Worm (Caenorhabditis elegans) whole organism, late embryonic: ENCODE data around the gene aak-1.

Source experiments
- C08G9.2 ChIP-seq: sonication (generic microtip); optimal IDR thresholded peaks from 2 replicates; lab custom pipeline; 2016; ENCODE audit warnings: mild to moderate bottlenecking, missing genetic modification characterization, moderate library complexity, missing compliant biosample characterization
- C38D4.7 ChIP-seq: fragments of 200-800 bp; sonication (Bioruptor generic); optimal IDR thresholded peaks from 2 replicates; lab custom pipeline; 2018; ENCODE audit warnings: mild to moderate bottlenecking, missing genetic modification characterization, moderate library complexity, missing compliant biosample characterization
- K09A11.1 ChIP-seq: sonication (generic microtip); optimal IDR thresholded peaks from 2 replicates; lab custom pipeline; 2017; ENCODE audit warnings: antibody characterized with exemption, mild to moderate bottlenecking, missing genetic modification characterization, missing compliant biosample characterization; ENCODE audit not compliant: insufficient read depth
- T23F11.4 ChIP-seq: fragments of 200-800 bp; sonication (Bioruptor generic); optimal IDR thresholded peaks from 2 replicates; lab custom pipeline; 2018; ENCODE audit warnings: mild to moderate bottlenecking, missing genetic modification characterization, missing compliant biosample characterization
- Y22D7AL.16 ChIP-seq: sonication (generic microtip); optimal IDR thresholded peaks from 2 replicates; lab custom pipeline; 2016; ENCODE audit warnings: missing genetic modification characterization, missing compliant biosample characterization
- ceh-22 ChIP-seq: sonication (generic microtip); optimal IDR thresholded peaks from 2 replicates; lab custom pipeline; 2017; ENCODE audit warnings: missing biosample characterization, missing genetic modification characterization
- ceh-24 ChIP-seq: sonication (generic microtip); optimal IDR thresholded peaks from 2 replicates; lab custom pipeline; 2016; ENCODE audit warnings: mild to moderate bottlenecking, missing genetic modification characterization, missing compliant biosample characterization
- ceh-31 ChIP-seq: sonication (generic microtip); optimal IDR thresholded peaks from 2 replicates; lab custom pipeline; 2016; ENCODE audit warnings: missing genetic modification characterization, missing compliant biosample characterization
- ceh-34 ChIP-seq: sonication (generic microtip); optimal IDR thresholded peaks from 2 replicates; lab custom pipeline; 2016; ENCODE audit warnings: mild to moderate bottlenecking, missing genetic modification characterization, missing compliant biosample characterization
- dmd-4 ChIP-seq: sonication (generic microtip); optimal IDR thresholded peaks from 2 replicates; lab custom pipeline; 2016; ENCODE audit warnings: borderline replicate concordance, missing genetic modification characterization, missing compliant biosample characterization
- dve-1 ChIP-seq: sonication (generic microtip); optimal IDR thresholded peaks from 2 replicates; lab custom pipeline; 2017; ENCODE audit warnings: antibody characterized with exemption, mild to moderate bottlenecking, missing genetic modification characterization, missing compliant biosample characterization
- elt-2 ChIP-seq: sonication (generic microtip); optimal IDR thresholded peaks from 2 replicates; lab custom pipeline; 2016; ENCODE audit warnings: missing genetic modification reagents, missing genetic modification characterization, missing compliant biosample characterization
- ets-4 ChIP-seq: sonication (generic microtip); optimal IDR thresholded peaks from 2 replicates; lab custom pipeline; 2016; ENCODE audit warnings: missing genetic modification characterization, missing compliant biosample characterization
- gmeb-2 ChIP-seq: sonication (generic microtip); optimal IDR thresholded peaks from 2 replicates; lab custom pipeline; 2016; ENCODE audit warnings: missing genetic modification characterization, inconsistent platforms, missing compliant biosample characterization
- hlh-13 ChIP-seq: fragments of 200-800 bp; sonication (Bioruptor generic); optimal IDR thresholded peaks from 2 replicates; lab custom pipeline; 2018; ENCODE audit warnings: mild to moderate bottlenecking, missing genetic modification characterization, missing compliant biosample characterization
- hlh-15 ChIP-seq: sonication (generic microtip); optimal IDR thresholded peaks from 2 replicates; lab custom pipeline; 2016; ENCODE audit warnings: missing genetic modification characterization, missing compliant biosample characterization
- hlh-8 ChIP-seq: sonication (generic microtip); optimal IDR thresholded peaks from 2 replicates; lab custom pipeline; 2016; ENCODE audit warnings: missing genotype, missing genetic modification characterization, missing compliant biosample characterization
- lim-6 ChIP-seq: sonication (generic microtip); optimal IDR thresholded peaks from 2 replicates; lab custom pipeline; 2016; ENCODE audit warnings: missing genetic modification characterization, missing compliant biosample characterization
- lin-11 ChIP-seq: fragments of 200-800 bp; sonication (Bioruptor generic); optimal IDR thresholded peaks from 2 replicates; lab custom pipeline; 2018; ENCODE audit warnings: mild to moderate bottlenecking, missing genetic modification characterization, missing compliant biosample characterization
- mec-3 ChIP-seq: sonication (generic microtip); optimal IDR thresholded peaks from 2 replicates; lab custom pipeline; 2016; ENCODE audit warnings: borderline replicate concordance, missing genetic modification characterization, missing compliant biosample characterization
- nfya-1 ChIP-seq: sonication (generic microtip); optimal IDR thresholded peaks from 2 replicates; lab custom pipeline; 2017; ENCODE audit warnings: missing genetic modification characterization, mild to moderate bottlenecking, missing compliant biosample characterization, antibody characterized with exemption, moderate library complexity
- nhr-232 ChIP-seq: sonication (generic microtip); optimal IDR thresholded peaks from 2 replicates; lab custom pipeline; 2016; ENCODE audit warnings: missing genetic modification characterization, missing compliant biosample characterization
- npax-4 ChIP-seq: sonication (generic microtip); optimal IDR thresholded peaks from 2 replicates; lab custom pipeline; 2016; ENCODE audit warnings: missing genetic modification characterization, missing compliant biosample characterization
- pat-9 ChIP-seq: fragments of 200-800 bp; sonication (Bioruptor generic); optimal IDR thresholded peaks from 2 replicates; lab custom pipeline; 2018; ENCODE audit warnings: mild to moderate bottlenecking, missing genetic modification characterization, moderate library complexity, missing compliant biosample characterization
- pax-1 ChIP-seq: fragments of 150-350 bp; optimal IDR thresholded peaks from 2 replicates; lab custom pipeline; 2014; ENCODE audit warnings: missing biosample characterization, missing genetic modification characterization
- pqm-1 ChIP-seq: sonication (generic microtip); optimal IDR thresholded peaks from 2 replicates; lab custom pipeline; 2016; ENCODE audit warnings: missing genetic modification characterization, missing compliant biosample characterization
- pros-1 ChIP-seq: fragments of 150-350 bp; optimal IDR thresholded peaks from 2 replicates; lab custom pipeline; 2014; ENCODE audit warnings: missing biosample characterization, missing genetic modification reagents, missing genetic modification characterization
- ref-2 ChIP-seq: sonication (generic microtip); optimal IDR thresholded peaks from 2 replicates; lab custom pipeline; 2016; ENCODE audit warnings: missing genetic modification characterization, missing compliant biosample characterization
- rnt-1 ChIP-seq: sonication (generic microtip); optimal IDR thresholded peaks from 2 replicates; lab custom pipeline; 2016; ENCODE audit warnings: missing genetic modification characterization, missing compliant biosample characterization
- tbx-2 ChIP-seq: sonication (generic microtip); optimal IDR thresholded peaks from 2 replicates; lab custom pipeline; 2016; ENCODE audit warnings: missing genetic modification characterization, missing compliant biosample characterization
- tbx-7 ChIP-seq: sonication (generic microtip); optimal IDR thresholded peaks from 2 replicates; lab custom pipeline; 2016; ENCODE audit warnings: missing genotype, missing genetic modification characterization, missing compliant biosample characterization
- ttx-3 ChIP-seq: sonication (generic microtip); optimal IDR thresholded peaks from 2 replicates; lab custom pipeline; 2016; ENCODE audit warnings: missing genetic modification reagents, missing genetic modification characterization, missing compliant biosample characterization
- unc-86 ChIP-seq: sonication (generic microtip); optimal IDR thresholded peaks from 2 replicates; lab custom pipeline; 2016; ENCODE audit warnings: missing genetic modification characterization, missing compliant biosample characterization
- zip-5 ChIP-seq: sonication (generic microtip); optimal IDR thresholded peaks from 2 replicates; lab custom pipeline; 2016; ENCODE audit warnings: missing genetic modification characterization, missing compliant biosample characterization

aak-1 gene

DNA sequence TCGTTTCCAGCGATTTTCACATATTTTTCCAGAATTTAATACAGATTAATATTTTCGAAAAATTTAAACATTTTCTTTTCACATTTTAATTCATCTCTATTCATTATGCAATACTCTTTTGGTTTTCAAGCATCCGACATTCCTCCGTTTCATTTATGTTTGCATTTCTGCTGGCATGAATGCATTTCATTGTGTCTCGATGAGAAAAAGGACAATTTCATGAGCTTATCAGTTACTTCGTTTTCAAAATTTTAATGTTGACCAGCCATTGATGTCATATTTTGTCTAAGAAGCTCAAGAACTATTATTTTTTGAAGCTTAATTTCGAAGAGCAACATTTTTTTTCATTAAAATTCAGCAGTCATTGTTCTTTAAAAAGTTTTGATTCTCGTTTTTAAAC lies 42.3 kb downstream of the aak-1 start:
- TF ChIP-seq dve-1 (tag; lab: Kevin White, UChicago) (no peak), zip-5 (no peak), pqm-1 (no peak), lin-11 (tag; lab: Kevin White, UChicago) (no peak), Y22D7AL.16 (tag; lab: Kevin White, UChicago) (no peak), hlh-15 (no peak), pax-1 (tag; lab: Kevin White, UChicago) (no peak)

DNA sequence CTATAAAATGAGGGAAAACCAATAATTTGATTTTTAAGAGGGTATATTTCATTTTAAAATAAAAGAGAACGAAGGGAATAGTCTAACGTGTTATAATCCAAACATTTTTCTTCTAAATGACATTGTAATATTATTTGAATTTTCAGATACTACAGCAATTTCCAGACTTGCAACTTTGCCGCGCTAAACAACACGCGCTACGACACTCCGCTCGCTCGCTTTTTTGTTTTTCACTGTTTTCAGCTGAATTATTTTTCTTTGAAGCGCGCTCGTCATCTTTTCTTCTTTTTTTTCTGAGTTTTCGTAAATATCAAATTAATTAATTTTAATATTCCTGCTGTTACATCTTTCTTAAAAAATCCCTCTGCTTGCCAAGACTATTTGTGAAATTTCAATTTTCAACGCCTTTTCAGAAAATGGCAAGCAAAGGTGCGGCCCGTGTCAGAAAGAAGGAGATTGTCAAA lies 43.6 kb downstream of the aak-1 start, which contains the start of gene mrpl-11:
Gene mrpl-11 (plus strand): TSS at position 414 of the 464 bp plus-strand sequence.
- TF ChIP-seq pros-1 (tag; lab: Kevin White, UChicago) (no peak), C38D4.7 (GFP tag; lab: Kevin White, UChicago) (no peak), elt-2 (tag; lab: Kevin White, UChicago) (no peak), mec-3 (tag; lab: Kevin White, UChicago) (no peak), gmeb-2 (tag; lab: Kevin White, UChicago) (no peak)

DNA sequence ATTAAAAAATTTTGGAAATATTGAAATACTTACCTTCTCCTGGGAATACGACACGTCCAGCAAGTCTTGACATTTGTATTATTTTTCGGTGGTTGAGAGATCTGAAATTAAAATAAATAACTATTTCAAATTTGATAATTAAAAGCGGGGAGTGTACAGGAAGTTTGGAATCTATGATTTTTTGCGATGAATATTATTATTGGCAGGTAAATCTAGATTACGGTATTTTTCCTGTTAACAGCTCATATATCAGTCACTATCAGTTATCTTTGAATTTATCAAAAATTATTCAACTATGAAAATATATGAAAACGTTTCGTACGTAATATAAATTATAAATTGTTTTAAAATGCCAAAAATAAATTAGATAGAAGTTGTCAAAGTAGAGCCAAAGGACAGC lies 44.8 kb downstream of the aak-1 start, which contains the start of gene B0303.14:
Gene B0303.14 (minus strand): TSS at position 101 of the 400 bp plus-strand sequence.
- no peak for TF ChIP-seq ceh-31 (tag; lab: Kevin White, UChicago)
- TF ChIP-seq ets-4 (tag; lab: Kevin White, UChicago): no peak
- TF ChIP-seq elt-2 (tag; lab: Kevin White, UChicago): no peak
- no peak for TF ChIP-seq mec-3 (tag; lab: Kevin White, UChicago)

DNA sequence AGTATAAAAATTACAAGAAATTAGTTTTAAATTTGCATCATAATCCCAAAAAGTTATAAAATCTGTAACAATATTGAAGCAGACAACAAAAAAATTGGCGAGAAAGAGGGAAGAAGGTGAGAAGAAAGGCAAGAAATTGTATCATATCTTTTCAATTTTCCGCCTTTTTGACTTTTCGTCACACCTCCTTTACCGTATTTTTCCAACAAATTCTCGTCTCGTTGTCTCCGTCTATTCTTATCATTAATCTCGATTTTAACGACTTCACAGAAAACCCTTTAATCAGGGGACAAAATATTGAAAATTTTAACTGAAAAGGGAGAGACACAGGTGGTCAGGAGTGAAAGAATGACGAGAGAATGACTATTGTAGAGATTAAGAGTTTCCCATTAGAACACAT lies 47.9 kb downstream of the aak-1 start:
- no peak for TF ChIP-seq ceh-22 (tag; lab: Kevin White, UChicago)
- TF ChIP-seq gmeb-2 (tag; lab: Kevin White, UChicago): no peak
- no peak for TF ChIP-seq hlh-8 (tag; lab: Kevin White, UChicago)
- TF ChIP-seq C38D4.7 (GFP tag; lab: Kevin White, UChicago): no peak
- no peak for TF ChIP-seq nhr-232 (tag; lab: Kevin White, UChicago)
- TF ChIP-seq ceh-34 (tag; lab: Kevin White, UChicago): no peak
- TF ChIP-seq ref-2 (tag; lab: Kevin White, UChicago): no peak
- no peak for TF ChIP-seq zip-5
- no peak for TF ChIP-seq unc-86
- TF ChIP-seq K09A11.1 (tag; lab: Kevin White, UChicago): no peak
- TF ChIP-seq hlh-15: no peak
- no peak for TF ChIP-seq nfya-1 (tag; lab: Kevin White, UChicago)

DNA sequence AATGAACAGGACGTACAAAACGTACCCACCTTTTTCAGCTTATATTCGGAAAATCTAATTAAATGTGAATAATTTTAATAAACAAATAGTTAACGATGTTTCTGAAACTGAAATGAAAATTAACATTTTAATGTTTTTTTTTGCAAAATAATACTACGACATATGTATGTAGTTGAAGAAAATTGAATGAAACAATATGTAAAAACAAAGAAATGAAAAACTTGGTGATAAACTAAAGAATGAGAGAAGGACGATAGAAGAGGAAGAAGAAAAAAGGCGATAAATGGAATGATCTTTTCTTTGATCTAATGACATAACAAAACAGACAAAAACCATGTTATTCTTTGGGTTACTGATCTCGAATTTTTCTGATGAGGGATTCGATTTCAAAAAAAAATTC lies 50.6 kb downstream of the aak-1 start, which contains the start of gene B0303.11:
Gene B0303.11 (minus strand): TSS at position 101 of the 400 bp plus-strand sequence.
- TF ChIP-seq hlh-13 (no peak), lim-6 (tag; lab: Kevin White, UChicago) (no peak), npax-4 (tag; lab: Kevin White, UChicago) (no peak), tbx-2 (tag; lab: Kevin White, UChicago) (no peak), ceh-22 (tag; lab: Kevin White, UChicago) (no peak), hlh-15 (no peak), ceh-24 (tag; lab: Kevin White, UChicago) (no peak), pat-9 (tag; lab: Kevin White, UChicago) (no peak)

DNA sequence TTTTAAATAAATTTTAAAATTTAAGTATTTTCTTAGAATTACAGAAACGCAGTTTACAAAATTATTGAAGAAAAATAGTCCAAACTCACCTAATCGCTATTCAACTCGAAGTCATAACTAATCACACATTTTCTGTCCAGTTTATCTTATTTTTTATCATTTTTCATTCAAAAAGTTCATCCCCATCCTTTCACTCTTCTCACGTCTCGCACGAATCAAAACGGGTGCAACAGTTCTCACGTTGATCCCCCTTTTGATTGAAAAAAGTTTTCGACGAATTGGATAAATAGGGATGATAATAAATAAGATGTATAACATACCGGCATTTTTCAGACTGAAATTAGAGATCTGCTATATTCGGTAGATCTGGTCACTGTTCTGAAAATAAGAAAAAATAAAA lies 51.2 kb downstream of the aak-1 start:
- TF ChIP-seq dmd-4: no peak
- no peak for TF ChIP-seq T23F11.4
- no peak for TF ChIP-seq hlh-13
- TF ChIP-seq C08G9.2 (tag; lab: Kevin White, UChicago): no peak
- TF ChIP-seq tbx-7: no peak
- TF ChIP-seq ets-4 (tag; lab: Kevin White, UChicago): no peak
- TF ChIP-seq ttx-3: no peak
- no peak for TF ChIP-seq rnt-1 (tag; lab: Kevin White, UChicago)
